Worm (Caenorhabditis elegans): Measurements from ENCODE around the gene K07H8.7.

K07H8.7 gene

DNA sequence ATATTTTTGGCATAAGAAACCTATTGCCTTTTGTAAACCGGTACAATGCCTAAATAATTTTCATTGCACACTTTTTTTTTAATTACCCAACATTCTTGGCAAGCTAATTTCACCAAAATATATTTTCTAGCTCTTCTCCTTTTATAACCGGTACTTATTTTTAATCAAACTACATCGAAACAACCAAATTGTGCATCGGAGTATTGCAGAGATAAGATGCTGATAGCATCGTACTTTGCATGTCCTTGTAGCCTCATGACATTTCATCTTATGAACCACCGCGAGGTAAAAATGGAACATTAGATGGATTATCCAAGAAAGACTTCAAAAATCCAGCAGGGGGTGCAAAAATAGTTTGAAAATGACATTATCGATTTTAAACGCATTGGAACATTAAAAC lies 4.6 kb downstream of the K07H8.7 start:
- TF ChIP-seq lin-40 (tag; optimal IDR thresholded peaks at IDR 0.05) (no peak), nhr-80 (tag; optimal IDR thresholded peaks at IDR 0.05) (peak; percentile 22)

- TF ChIP-seq madf-6 (GFP tag; IDR thresholded peaks at IDR 0.05) (no peak), Y79H2A.3 (GFP tag; conservative IDR thresholded peaks at IDR 0.05) (no peak), F49E8.2 (tag; optimal IDR thresholded peaks at IDR 0.05; ENCODE audit: insufficient read depth) (no peak), nhr-120 (GFP tag; IDR thresholded peaks at IDR 0.05) (no peak), F23B12.7 (tag; optimal IDR thresholded peaks at IDR 0.05; ENCODE audit: insufficient read depth) (no peak), pbrm-1 (GFP tag; IDR thresholded peaks at IDR 0.05) (no peak), ets-4 (GFP tag; optimal IDR thresholded peaks at IDR 0.05) (no peak)
These were observed 5.6 kb downstream of the K07H8.7 start for ce11 chrIV:8254193-8254592.

DNA sequence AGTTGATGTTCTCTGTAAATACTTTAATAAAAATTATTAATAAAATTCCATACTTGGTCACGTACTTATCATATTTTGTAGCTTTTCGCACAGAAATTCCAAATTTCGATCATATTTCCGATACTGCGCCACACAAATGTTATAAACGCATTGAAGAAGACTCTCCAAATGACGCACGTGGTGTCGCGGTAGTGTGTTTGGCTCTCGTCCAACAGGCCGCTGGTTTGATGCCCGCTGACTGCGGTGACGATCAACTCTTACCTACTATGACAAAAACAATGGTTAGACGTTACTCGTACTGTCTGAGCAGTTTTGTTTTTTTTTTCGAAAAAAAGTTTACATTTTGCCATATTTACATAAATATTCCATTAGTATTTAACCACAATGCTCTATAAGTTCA lies 6.9 kb downstream of the K07H8.7 start:
- TF ChIP-seq dpl-1 (GFP tag; optimal IDR thresholded peaks at IDR 0.05) (no peak), him-1 (tag; optimal IDR thresholded peaks at IDR 0.05) (peak; percentile 98), fkh-3 (tag; optimal IDR thresholded peaks at IDR 0.05) (peak; percentile 83), hmg-1.2 (GFP tag; IDR thresholded peaks at IDR 0.05) (peak; percentile 71), akir-1 (GFP tag; optimal IDR thresholded peaks at IDR 0.05) (peak; percentile 19), snpc-3.4 (tag; optimal IDR thresholded peaks at IDR 0.05) (peak; percentile 69), ceh-27 (GFP tag; optimal IDR thresholded peaks at IDR 0.05) (peak; percentile 71), nhr-27 (tag; optimal IDR thresholded peaks at IDR 0.05) (peak; percentile 54), ekl-4 (GFP tag; IDR thresholded peaks at IDR 0.05) (peak; percentile 56; the same call in 1 of the 2 replicates), cebp-2 (GFP tag; IDR thresholded peaks at IDR 0.05) (0 out of 2 replicates have a peak, but pooled peaks have one; percentile 35), egl-18 (GFP tag; IDR thresholded peaks at IDR 0.05) (no peak), hmg-20 (GFP tag; IDR thresholded peaks at IDR 0.05) (no peak; the same call in 1 of the 2 replicates), ceh-100 (GFP tag; IDR thresholded peaks at IDR 0.05) (peak; percentile 66), tlf-1 (GFP tag; optimal IDR thresholded peaks at IDR 0.05) (peak; percentile 69), rec-8 (tag; optimal IDR thresholded peaks at IDR 0.05) (peak; percentile 92 to 96), hrde-1 (tag; optimal IDR thresholded peaks at IDR 0.05; ENCODE audit: borderline replicate concordance) (peak; percentile 83), ets-4 (GFP tag; optimal IDR thresholded peaks at IDR 0.05) (peak; percentile 51), madf-10 (tag; optimal IDR thresholded peaks at IDR 0.05) (peak; percentile 85), madf-6 (GFP tag; IDR thresholded peaks at IDR 0.05) (no peak; the same call in 1 of the 2 replicates), B0019.2 (GFP tag; conservative IDR thresholded peaks at IDR 0.05) (no peak), Y53G8AR.9 (GFP tag; conservative IDR thresholded peaks at IDR 0.05) (0 out of 2 replicates have a peak, but pooled peaks have one; percentile 35), B0336.3 (GFP tag; IDR thresholded peaks at IDR 0.05) (peak; percentile 50; the same call in 1 of the 2 replicates), K12H6.12 (tag; optimal IDR thresholded peaks at IDR 0.05) (peak; percentile 68), T26A5.8 (tag; optimal IDR thresholded peaks at IDR 0.05) (peak; percentile 68), dox-1 (GFP tag; IDR thresholded peaks at IDR 0.05) (no peak; the same call in 1 of the 2 replicates), ztf-3 (GFP tag; optimal IDR thresholded peaks at IDR 0.05) (no peak), madf-3 (GFP tag; IDR thresholded peaks at IDR 0.05) (peak; percentile 81), T07F8.4 (tag; optimal IDR thresholded peaks at IDR 0.05) (peak; percentile 75), ceh-40 (GFP tag; IDR thresholded peaks at IDR 0.05) (peak; percentile 91; the same call in 1 of the 2 replicates), nhr-120 (GFP tag; IDR thresholded peaks at IDR 0.05) (0 out of 2 replicates have a peak, but pooled peaks have one; percentile 51), atf-7 (tag; optimal IDR thresholded peaks at IDR 0.05) (peak; percentile 66), ztf-28 (GFP tag; IDR thresholded peaks at IDR 0.05) (peak; percentile 67; the same call in 1 of the 2 replicates), unc-130 (GFP tag; optimal IDR thresholded peaks at IDR 0.05) (peak; percentile 77), unc-62 (GFP tag; optimal IDR thresholded peaks at IDR 0.05) (no peak), mxl-1 (tag; optimal IDR thresholded peaks at IDR 0.05) (peak; percentile 91), lag-1 (GFP tag; IDR thresholded peaks at IDR 0.05) (no peak), ceh-58 (GFP tag; IDR thresholded peaks at IDR 0.05) (0 out of 2 replicates have a peak, but pooled peaks have one; percentile 71), attf-3 (GFP tag; conservative IDR thresholded peaks at IDR 0.05) (peak; percentile 47; the same call in 1 of the 2 replicates)

Data from whole organism, young adult.